Worm (Caenorhabditis elegans) whole organism, L3 larva: ENCODE results near the gene R193.1.

Source experiments
- R02D3.7 ChIP-seq: fragments of 150-350 bp; optimal IDR thresholded peaks from 2 replicates; lab custom pipeline; 2014; ENCODE audit warnings: missing biosample characterization, missing genetic modification characterization
- ZK546.5 ChIP-seq: sonication (generic microtip); optimal IDR thresholded peaks from 2 replicates; lab custom pipeline; 2017; ENCODE audit warnings: missing biosample characterization, missing genetic modification characterization
- aly-2 ChIP-seq: fragments of 150-350 bp; optimal IDR thresholded peaks from 2 replicates; lab custom pipeline; 2014; ENCODE audit warnings: missing biosample characterization, missing genetic modification characterization
- ceh-16 ChIP-seq: sonication (generic microtip); optimal IDR thresholded peaks from 2 replicates; lab custom pipeline; 2017; ENCODE audit warnings: missing biosample characterization, missing genetic modification characterization
- ceh-28 ChIP-seq: fragments of 150-350 bp; optimal IDR thresholded peaks from 2 replicates; lab custom pipeline; 2014; ENCODE audit warnings: missing biosample characterization, missing genetic modification reagents, missing genetic modification characterization
- ceh-82 ChIP-seq: fragments of 150-350 bp; optimal IDR thresholded peaks from 2 replicates; lab custom pipeline; 2014; ENCODE audit warnings: missing biosample characterization, missing genetic modification characterization
- ceh-9 ChIP-seq: sonication (generic microtip); optimal IDR thresholded peaks from 2 replicates; lab custom pipeline; 2018; ENCODE audit warnings: missing biosample characterization, missing genetic modification characterization
- daf-12 ChIP-seq: fragments of 150-350 bp; optimal IDR thresholded peaks from 2 replicates; lab custom pipeline; 2014; ENCODE audit warnings: missing biosample characterization, missing genetic modification reagents, missing genetic modification characterization
- egl-5 ChIP-seq: fragments of 150-350 bp; optimal IDR thresholded peaks from 2 replicates; lab custom pipeline; 2017; ENCODE audit warnings: missing biosample characterization, missing genetic modification reagents, missing genetic modification characterization, inconsistent platforms
- elt-1 ChIP-seq: fragments of 150-350 bp; optimal IDR thresholded peaks from 2 replicates; lab custom pipeline; 2014; ENCODE audit warnings: missing biosample characterization, missing genetic modification characterization
- elt-2 ChIP-seq: sonication (generic microtip); optimal IDR thresholded peaks from 2 replicates; lab custom pipeline; 2016; ENCODE audit warnings: missing genetic modification reagents, mild to moderate bottlenecking, missing genetic modification characterization, missing compliant biosample characterization
- elt-3 ChIP-seq, 3 experiments: fragments of 150-350 bp in 1 of 3; sonication (generic microtip) in 2 of 3; optimal IDR thresholded peaks; 2 replicates in 2 of 3; 4 replicates in 1 of 3; lab custom pipeline; 2014 to 2017; ENCODE audit warnings: missing biosample characterization in 3 of 3, missing genetic modification characterization in 3 of 3
- eor-1 ChIP-seq, 2 experiments: fragments of 150-350 bp; optimal IDR thresholded peaks; 2 replicates each; lab custom pipeline; 2014 to 2018; ENCODE audit warnings: missing biosample characterization in 2 of 2, missing genetic modification characterization in 2 of 2
- fos-1 ChIP-seq: fragments of 150-350 bp; optimal IDR thresholded peaks from 2 replicates; lab custom pipeline; 2014; ENCODE audit warnings: missing biosample characterization, missing genetic modification characterization
- hmg-11 ChIP-seq: sonication (generic microtip); optimal IDR thresholded peaks from 2 replicates; lab custom pipeline; 2016; ENCODE audit warnings: missing genetic modification characterization, missing compliant biosample characterization
- jun-1 ChIP-seq: fragments of 150-350 bp; optimal IDR thresholded peaks from 2 replicates; lab custom pipeline; 2014; ENCODE audit warnings: missing biosample characterization, missing genetic modification reagents, missing genetic modification characterization
- lin-15B ChIP-seq: fragments of 150-350 bp; optimal IDR thresholded peaks from 2 replicates; lab custom pipeline; 2014; ENCODE audit warnings: missing biosample characterization, missing genetic modification characterization
- lsy-12 ChIP-seq: sonication (generic microtip); optimal IDR thresholded peaks from 2 replicates; lab custom pipeline; 2016; ENCODE audit warnings: mild to moderate bottlenecking, missing genetic modification characterization, missing compliant biosample characterization
- mml-1 ChIP-seq: fragments of 150-350 bp; sonication (generic microtip); optimal IDR thresholded peaks from 3 replicates; lab custom pipeline; 2014; ENCODE audit warnings: missing biosample characterization, missing genetic modification characterization
- nhr-11 ChIP-seq: fragments of 150-350 bp; optimal IDR thresholded peaks from 2 replicates; lab custom pipeline; 2014; ENCODE audit warnings: missing biosample characterization, missing genetic modification characterization
- nhr-12 ChIP-seq: fragments of 150-350 bp; optimal IDR thresholded peaks from 2 replicates; lab custom pipeline; 2014; ENCODE audit warnings: missing biosample characterization, missing genetic modification characterization
- nhr-23 ChIP-seq: fragments of 150-350 bp; optimal IDR thresholded peaks from 2 replicates; lab custom pipeline; 2014; ENCODE audit warnings: missing biosample characterization, missing genetic modification reagents, missing genetic modification characterization
- nhr-237 ChIP-seq: fragments of 150-350 bp; optimal IDR thresholded peaks from 2 replicates; lab custom pipeline; 2014; ENCODE audit warnings: missing biosample characterization, missing genetic modification characterization
- nhr-25 ChIP-seq: sonication (generic microtip); optimal IDR thresholded peaks from 2 replicates; lab custom pipeline; 2017; ENCODE audit warnings: missing biosample characterization, missing genetic modification characterization
- nhr-43 ChIP-seq: sonication (generic microtip); optimal IDR thresholded peaks from 2 replicates; lab custom pipeline; 2016; ENCODE audit warnings: mild to moderate bottlenecking, missing genetic modification characterization, missing compliant biosample characterization; ENCODE audit not compliant: poor library complexity, severe bottlenecking
- nhr-67 ChIP-seq: fragments of 150-350 bp; optimal IDR thresholded peaks from 2 replicates; lab custom pipeline; 2014; ENCODE audit warnings: missing biosample characterization, missing genetic modification characterization
- nhr-76 ChIP-seq: fragments of 150-350 bp; sonication (generic microtip); optimal IDR thresholded peaks from 5 replicates; lab custom pipeline; 2014; ENCODE audit warnings: missing biosample characterization, missing genetic modification characterization
- nhr-77 ChIP-seq: fragments of 150-350 bp; optimal IDR thresholded peaks from 2 replicates; lab custom pipeline; 2014; ENCODE audit warnings: missing biosample characterization, missing genetic modification characterization
- pha-4 ChIP-seq: fragments of 150-350 bp; optimal IDR thresholded peaks from 2 replicates; lab custom pipeline; 2014; ENCODE audit warnings: missing biosample characterization, missing genetic modification reagents, missing genetic modification characterization
- pqm-1 ChIP-seq: fragments of 150-350 bp; optimal IDR thresholded peaks from 2 replicates; lab custom pipeline; 2017; ENCODE audit warnings: missing biosample characterization, missing genetic modification characterization, inconsistent platforms
- sea-2 ChIP-seq: fragments of 150-350 bp; sonication (generic microtip); optimal IDR thresholded peaks from 4 replicates; lab custom pipeline; 2014; ENCODE audit warnings: missing biosample characterization, missing genetic modification reagents, missing genetic modification characterization
- skn-1 ChIP-seq: fragments of 150-350 bp; optimal IDR thresholded peaks from 2 replicates; lab custom pipeline; 2014; ENCODE audit warnings: missing biosample characterization, missing genetic modification characterization
- snpc-4 ChIP-seq: fragments of 150-350 bp; optimal IDR thresholded peaks from 2 replicates; lab custom pipeline; 2014; ENCODE audit warnings: missing biosample characterization, missing genetic modification characterization
- tbx-2 ChIP-seq: sonication (generic microtip); optimal IDR thresholded peaks from 2 replicates; lab custom pipeline; 2016; ENCODE audit warnings: mild to moderate bottlenecking, missing genetic modification characterization, missing compliant biosample characterization
- unc-39 ChIP-seq: sonication (generic microtip); optimal IDR thresholded peaks from 4 replicates; lab custom pipeline; 2017; ENCODE audit warnings: missing biosample characterization, missing genetic modification characterization
- zag-1 ChIP-seq: fragments of 150-350 bp; optimal IDR thresholded peaks from 2 replicates; lab custom pipeline; 2014; ENCODE audit warnings: missing biosample characterization, missing genetic modification characterization

R193.1 gene

ce11 chrX:1162019-1162418 lies 7.3 kb downstream of the R193.1 start, which contains the start of gene tmc-1:
TSS of gene tmc-1 (plus strand) at chrX:1162207.
- TF ChIP-seq lsy-12 (tag; lab: Kevin White, UChicago) (no peak), elt-2 (tag; lab: Kevin White, UChicago) (no peak), skn-1 (tag; lab: Kevin White, UChicago) (no peak)

- TF ChIP-seq egl-5: peak; percentile 95
- TF ChIP-seq ceh-9 (tag; lab: Kevin White, UChicago): no peak
- TF ChIP-seq nhr-12 (tag; lab: Kevin White, UChicago): no peak
These were observed 12.5 kb downstream of the R193.1 start for ce11 chrX:1167234-1167633.

ce11 chrX:1171617-1172016 lies 16.9 kb downstream of the R193.1 start:
- TF ChIP-seq R02D3.7 (tag; lab: Kevin White, UChicago) (no peak), unc-39 (tag; lab: Kevin White, UChicago) (no peak), nhr-11 (tag; lab: Kevin White, UChicago) (no peak), aly-2 (tag; lab: Kevin White, UChicago) (no peak), skn-1 (tag; lab: Kevin White, UChicago) (no peak)

- TF ChIP-seq fos-1 (tag; lab: Kevin White, UChicago) (no peak), tbx-2 (no peak), elt-3 (tag; optimal IDR thresholded peaks at IDR 0.05; lab: Kevin White, UChicago) (no peak), nhr-77 (no peak), elt-2 (tag; lab: Kevin White, UChicago) (no peak), pha-4 (tag; lab: Kevin White, UChicago) (no peak), ceh-16 (tag; lab: Kevin White, UChicago) (no peak), ceh-9 (tag; lab: Kevin White, UChicago) (no peak), nhr-76 (no peak), eor-1 (tag; optimal IDR thresholded peaks at IDR 0.05; lab: Kevin White, UChicago) (no peak), ceh-82 (no peak), ceh-28 (tag; lab: Kevin White, UChicago) (no peak), zag-1 (tag; lab: Kevin White, UChicago) (no peak), nhr-67 (tag; lab: Kevin White, UChicago) (no peak), lsy-12 (tag; lab: Kevin White, UChicago) (no peak), sea-2 (GFP tag; lab: Kevin White, UChicago) (no peak), ZK546.5 (tag; lab: Kevin White, UChicago) (no peak)
These were observed 17.3 kb downstream of the R193.1 start for ce11 chrX:1172024-1172423.

- no peak for TF ChIP-seq elt-1
- TF ChIP-seq nhr-25: no peak
- no peak for TF ChIP-seq lin-15B
- TF ChIP-seq hmg-11 (tag; lab: Kevin White, UChicago): no peak
- TF ChIP-seq sea-2 (GFP tag; lab: Kevin White, UChicago): no peak
- TF ChIP-seq nhr-43 (tag; lab: Kevin White, UChicago): no peak
- TF ChIP-seq pqm-1 (tag; lab: Kevin White, UChicago): no peak
- TF ChIP-seq jun-1: no peak
- no peak for TF ChIP-seq unc-39 (tag; lab: Kevin White, UChicago)
- no peak for TF ChIP-seq mml-1 (tag; lab: Kevin White, UChicago)
- no peak for TF ChIP-seq elt-2 (tag; lab: Kevin White, UChicago)
- TF ChIP-seq zag-1 (tag; lab: Kevin White, UChicago): no peak
- no peak for TF ChIP-seq nhr-237
- TF ChIP-seq ceh-28 (tag; lab: Kevin White, UChicago): no peak
- TF ChIP-seq egl-5: no peak
- TF ChIP-seq daf-12 (tag; lab: Kevin White, UChicago): no peak
- TF ChIP-seq nhr-76: no peak
- TF ChIP-seq nhr-23 (tag; lab: Kevin White, UChicago): no peak
- no peak for TF ChIP-seq snpc-4
These were observed 25.2 kb downstream of the R193.1 start, which contains the start of gene hot-8 for ce11 chrX:1179984-1180383. TSS of gene hot-8 (plus strand) at chrX:1180284.
